Worm (Caenorhabditis elegans) whole organism, young adult: ENCODE results near the gene mog-5.

Experiments used
- B0035.1 ChIP-seq: sonication (generic microtip); optimal IDR thresholded peaks from 2 replicates; lab custom pipeline; 2016; ENCODE audit warnings: missing genetic modification characterization, mild to moderate bottlenecking, missing compliant biosample characterization, missing genotype, missing genetic modification reagents
- B0336.3 ChIP-seq: fragments of 200-800 bp; sonication (Bioruptor generic); IDR thresholded peaks from 2 replicates; pipeline ENCODE4 v1.3.6; 2022; ENCODE audit warnings: missing genetic modification characterization, missing compliant biosample characterization
- C17E4.6 ChIP-seq: fragments of 200-800 bp; sonication (Bioruptor generic); IDR thresholded peaks from 2 replicates; pipeline ENCODE4 v1.3.6; 2022; ENCODE audit warnings: missing genetic modification reagents, missing genetic modification characterization, missing compliant biosample characterization
- D2030.7 ChIP-seq: fragments of 200-800 bp; sonication (Bioruptor generic); IDR thresholded peaks from 2 replicates; pipeline ENCODE4 v1.3.6; 2022; ENCODE audit warnings: missing genetic modification reagents, missing genetic modification characterization, missing compliant biosample characterization
- F10E7.11 ChIP-seq: sonication (generic microtip); optimal IDR thresholded peaks from 2 replicates; lab custom pipeline; 2017; ENCODE audit warnings: mild to moderate bottlenecking, missing genetic modification characterization, moderate library complexity, missing compliant biosample characterization
- F23B12.7 ChIP-seq: sonication (generic microtip); optimal IDR thresholded peaks from 2 replicates; lab custom pipeline; 2017; ENCODE audit warnings: missing genetic modification characterization, mild to moderate bottlenecking, missing compliant biosample characterization, antibody characterized with exemption, moderate library complexity; ENCODE audit not compliant: insufficient read depth
- F33H1.4 ChIP-seq: fragments of 200-800 bp; sonication (Bioruptor generic); IDR thresholded peaks from 2 replicates; pipeline ENCODE4 v1.3.6; 2022; ENCODE audit warnings: missing genetic modification reagents, missing genetic modification characterization, missing compliant biosample characterization
- F55B11.4 ChIP-seq: sonication (generic microtip); optimal IDR thresholded peaks from 2 replicates; lab custom pipeline; 2016; ENCODE audit warnings: missing compliant biosample characterization, missing genetic modification characterization, borderline replicate concordance; ENCODE audit not compliant: insufficient read depth
- K11D2.4 ChIP-seq: fragments of 200-800 bp; sonication (Bioruptor generic); IDR thresholded peaks from 2 replicates; pipeline ENCODE4 v1.3.6; 2022; ENCODE audit warnings: missing genetic modification reagents, missing genetic modification characterization, missing compliant biosample characterization
- T26A5.8 ChIP-seq: sonication (generic microtip); optimal IDR thresholded peaks from 2 replicates; lab custom pipeline; 2016; ENCODE audit warnings: missing genetic modification characterization, missing compliant biosample characterization
- Y67H2A.10 ChIP-seq: fragments of 200-800 bp; sonication (Bioruptor generic); conservative IDR thresholded peaks from 2 replicates; pipeline ENCODE4 v1.3.6; 2022; ENCODE audit warnings: missing genetic modification reagents, missing genetic modification characterization, missing compliant biosample characterization
- Y79H2A.3 ChIP-seq: fragments of 200-800 bp; sonication (Bioruptor generic); conservative IDR thresholded peaks from 2 replicates; pipeline ENCODE4 v1.3.6; 2022; ENCODE audit warnings: missing genetic modification reagents, missing genetic modification characterization, missing compliant biosample characterization
- atf-7 ChIP-seq: sonication (generic microtip); optimal IDR thresholded peaks from 2 replicates; lab custom pipeline; 2017; ENCODE audit warnings: mild to moderate bottlenecking, missing genetic modification characterization, missing compliant biosample characterization
- athp-1 ChIP-seq: sonication (generic microtip); optimal IDR thresholded peaks from 2 replicates; lab custom pipeline; 2017; ENCODE audit warnings: mild to moderate bottlenecking, missing genetic modification characterization, missing compliant biosample characterization
- bed-2 ChIP-seq: fragments of 200-800 bp; sonication (Bioruptor generic); IDR thresholded peaks from 2 replicates; pipeline ENCODE4 v1.3.6; 2022; ENCODE audit warnings: missing genetic modification reagents, missing genetic modification characterization, missing compliant biosample characterization
- cebp-2 ChIP-seq: fragments of 200-800 bp; sonication (Bioruptor generic); IDR thresholded peaks from 2 replicates; pipeline ENCODE4 v1.3.6; 2022; ENCODE audit warnings: missing genetic modification characterization, missing compliant biosample characterization
- ceh-100 ChIP-seq: fragments of 200-800 bp; sonication (Bioruptor generic); IDR thresholded peaks from 2 replicates; pipeline ENCODE4 v1.3.6; 2022; ENCODE audit warnings: missing genetic modification reagents, missing genetic modification characterization, missing compliant biosample characterization
- ceh-40 ChIP-seq: fragments of 200-800 bp; sonication (Bioruptor generic); IDR thresholded peaks from 2 replicates; pipeline ENCODE4 v1.3.6; 2022; ENCODE audit warnings: missing genetic modification characterization, missing compliant biosample characterization
- chd-7 ChIP-seq: sonication (generic microtip); optimal IDR thresholded peaks from 2 replicates; lab custom pipeline; 2016; ENCODE audit warnings: mild to moderate bottlenecking, missing genetic modification characterization, moderate library complexity, missing compliant biosample characterization
- dpl-1 ChIP-seq: fragments of 150-350 bp; optimal IDR thresholded peaks from 2 replicates; lab custom pipeline; 2014; ENCODE audit warnings: missing biosample characterization, missing genetic modification reagents, missing genetic modification characterization
- efl-1 ChIP-seq: fragments of 150-350 bp; optimal IDR thresholded peaks from 2 replicates; lab custom pipeline; 2014; ENCODE audit warnings: missing biosample characterization, missing genetic modification reagents, missing genetic modification characterization
- ekl-4 ChIP-seq: fragments of 200-800 bp; sonication (Bioruptor generic); IDR thresholded peaks from 2 replicates; pipeline ENCODE4 v1.3.6; 2022; ENCODE audit warnings: missing genetic modification reagents, missing genetic modification characterization, missing compliant biosample characterization
- gei-17 ChIP-seq: fragments of 200-800 bp; sonication (Bioruptor generic); optimal IDR thresholded peaks from 2 replicates; lab custom pipeline; 2018; ENCODE audit warnings: mild to moderate bottlenecking, missing genetic modification characterization, missing compliant biosample characterization
- hmg-20 ChIP-seq: fragments of 200-800 bp; sonication (Bioruptor generic); IDR thresholded peaks from 2 replicates; pipeline ENCODE4 v1.3.6; 2022; ENCODE audit warnings: missing genetic modification reagents, missing genetic modification characterization, missing compliant biosample characterization
- lag-1 ChIP-seq: fragments of 200-800 bp; sonication (Bioruptor generic); IDR thresholded peaks from 2 replicates; pipeline ENCODE4 v1.3.6; 2022; ENCODE audit warnings: missing genetic modification reagents, missing genetic modification characterization, missing compliant biosample characterization
- let-607 ChIP-seq, 2 experiments: fragments of 200-800 bp in 1 of 2; sonication (Bioruptor generic) in 1 of 2; sonication (generic microtip) in 1 of 2; optimal IDR thresholded peaks; 2 replicates each; lab custom pipeline; 2016 to 2018; ENCODE audit warnings: mild to moderate bottlenecking in 2 of 2, missing compliant biosample characterization in 2 of 2, missing genetic modification characterization in 2 of 2, moderate library complexity in 2 of 2, missing genotype in 1 of 2
- lin-35 ChIP-seq, 3 experiments: fragments of 150-350 bp in 2 of 3; sonication (generic microtip) in 1 of 3; optimal IDR thresholded peaks; 2 replicates each; lab custom pipeline; 2014 to 2018; ENCODE audit warnings: missing biosample characterization in 3 of 3, missing genetic modification characterization in 3 of 3, missing genetic modification reagents in 3 of 3
- lir-1 ChIP-seq: fragments of 200-800 bp; sonication (Bioruptor generic); conservative IDR thresholded peaks from 2 replicates; pipeline ENCODE4 v1.3.6; 2022; ENCODE audit warnings: missing genetic modification reagents, missing genetic modification characterization, missing compliant biosample characterization
- lsy-27 ChIP-seq: sonication (generic microtip); optimal IDR thresholded peaks from 2 replicates; lab custom pipeline; 2017; ENCODE audit warnings: missing genetic modification characterization, mild to moderate bottlenecking, missing compliant biosample characterization, antibody characterized with exemption, missing genotype, borderline replicate concordance; ENCODE audit not compliant: insufficient read depth
- madf-10 ChIP-seq: sonication (generic microtip); optimal IDR thresholded peaks from 2 replicates; lab custom pipeline; 2016; ENCODE audit warnings: mild to moderate bottlenecking, missing genetic modification characterization, missing compliant biosample characterization
- madf-6 ChIP-seq: fragments of 200-800 bp; sonication (Bioruptor generic); IDR thresholded peaks from 2 replicates; pipeline ENCODE4 v1.3.6; 2022; ENCODE audit warnings: missing genetic modification reagents, missing genetic modification characterization, missing compliant biosample characterization
- nfya-1 ChIP-seq: sonication (generic microtip); optimal IDR thresholded peaks from 2 replicates; lab custom pipeline; 2017; ENCODE audit warnings: antibody characterized with exemption, missing compliant biosample characterization, missing genetic modification characterization, borderline replicate concordance; ENCODE audit not compliant: insufficient read depth
- nfya-2 ChIP-seq: fragments of 200-800 bp; sonication (Bioruptor generic); IDR thresholded peaks from 2 replicates; pipeline ENCODE4 v1.3.6; 2022; ENCODE audit warnings: missing genetic modification reagents, missing genetic modification characterization, missing compliant biosample characterization
- nfyb-1 ChIP-seq: fragments of 200-800 bp; sonication (Bioruptor generic); IDR thresholded peaks from 2 replicates; pipeline ENCODE4 v1.3.6; 2022; ENCODE audit warnings: missing genetic modification reagents, missing genetic modification characterization, missing compliant biosample characterization
- nhr-80 ChIP-seq: sonication (generic microtip); optimal IDR thresholded peaks from 2 replicates; lab custom pipeline; 2016; ENCODE audit warnings: missing genetic modification characterization, missing compliant biosample characterization
- nhr-90 ChIP-seq: sonication (generic microtip); optimal IDR thresholded peaks from 2 replicates; lab custom pipeline; 2016; ENCODE audit warnings: missing genotype, mild to moderate bottlenecking, missing genetic modification characterization, missing compliant biosample characterization
- pha-4 ChIP-seq: fragments of 150-350 bp; sonication (generic microtip); optimal IDR thresholded peaks from 2 replicates; lab custom pipeline; 2014; ENCODE audit warnings: missing biosample characterization, missing genetic modification reagents, missing genetic modification characterization
- rcor-1 ChIP-seq: fragments of 200-800 bp; sonication (Bioruptor generic); IDR thresholded peaks from 2 replicates; pipeline ENCODE4 v1.3.6; 2022; ENCODE audit warnings: missing genetic modification reagents, missing genetic modification characterization, missing compliant biosample characterization
- rec-8 ChIP-seq, 2 experiments: sonication (generic microtip); optimal IDR thresholded peaks; 2 replicates each; lab custom pipeline; 2016; ENCODE audit warnings: mild to moderate bottlenecking in 2 of 2, missing genetic modification characterization in 2 of 2, missing genetic modification reagents in 2 of 2, missing genotype in 2 of 2, missing biosample characterization in 1 of 2, missing compliant biosample characterization in 1 of 2, moderate library complexity in 1 of 2
- rpc-1 ChIP-seq, 2 experiments: fragments of 150-350 bp in 1 of 2; sonication (generic microtip) in 1 of 2; optimal IDR thresholded peaks; 2 replicates each; lab custom pipeline; 2014 to 2018; ENCODE audit warnings: missing biosample characterization in 1 of 2, missing genetic modification characterization in 1 of 2, missing genetic modification reagents in 1 of 2, missing genotype in 1 of 2
- sea-2 ChIP-seq: fragments of 200-800 bp; sonication (Bioruptor generic); IDR thresholded peaks from 2 replicates; pipeline ENCODE4 v1.3.6; 2022; ENCODE audit warnings: missing genetic modification characterization, missing compliant biosample characterization
- somi-1 ChIP-seq: fragments of 200-800 bp; sonication (Bioruptor generic); optimal IDR thresholded peaks from 2 replicates; lab custom pipeline; 2018; ENCODE audit warnings: mild to moderate bottlenecking, missing genetic modification characterization, missing compliant biosample characterization
- tlf-1 ChIP-seq: fragments of 200-800 bp; sonication (Bioruptor generic); optimal IDR thresholded peaks from 2 replicates; lab custom pipeline; 2018; ENCODE audit warnings: mild to moderate bottlenecking, missing genetic modification characterization, missing compliant biosample characterization
- unc-62 ChIP-seq: fragments of 150-350 bp; optimal IDR thresholded peaks from 2 replicates; lab custom pipeline; 2014; ENCODE audit warnings: missing biosample characterization, missing genetic modification reagents, missing genetic modification characterization
- zfh-2 ChIP-seq: fragments of 200-800 bp; sonication (Bioruptor generic); conservative IDR thresholded peaks from 2 replicates; pipeline ENCODE4 v1.3.6; 2022; ENCODE audit warnings: missing genetic modification reagents, missing genetic modification characterization, missing compliant biosample characterization
- zim-3 ChIP-seq: sonication (generic microtip); optimal IDR thresholded peaks from 2 replicates; lab custom pipeline; 2017; ENCODE audit warnings: mild to moderate bottlenecking, missing genetic modification characterization, moderate library complexity, missing compliant biosample characterization
- ztf-26 ChIP-seq: sonication (generic microtip); optimal IDR thresholded peaks from 2 replicates; lab custom pipeline; 2017; ENCODE audit warnings: missing genetic modification characterization, missing compliant biosample characterization

mog-5 gene

ce11 chrII:5389831-5390323 is 9.5 kb upstream of the mog-5 start, which contains the start of gene ndx-6 (continued):
- TF ChIP-seq lag-1 (GFP tag; lab: Robert Waterston, UW), result no peak
- TF ChIP-seq lin-35 (GFP tag; optimal IDR thresholded peaks at IDR 0.05; lab: Kevin White, UChicago), result peak; percentile 63 to 96 (median 83)
- TF ChIP-seq F33H1.4, result peak; percentile 58
- TF ChIP-seq atf-7 (tag; lab: Kevin White, UChicago), result no peak
- no peak for TF ChIP-seq nfya-2 (GFP tag; lab: Robert Waterston, UW)
- peak; percentile 28 for TF ChIP-seq tlf-1 (GFP tag; lab: Kevin White, UChicago)
- TF ChIP-seq nfya-1, result no peak
- no peak for TF ChIP-seq C17E4.6 (GFP tag; lab: Robert Waterston, UW)
- TF ChIP-seq sea-2 (GFP tag; lab: Robert Waterston, UW), result no peak
- peak; percentile 38 for TF ChIP-seq athp-1 (tag; lab: Kevin White, UChicago)
- no peak for TF ChIP-seq gei-17 (GFP tag; lab: Kevin White, UChicago)
- peak; percentile 85 for TF ChIP-seq efl-1 (GFP tag; lab: Kevin White, UChicago)
- TF ChIP-seq ceh-100, result peak; percentile 60; the same call in 1 of the 2 replicates
- TF ChIP-seq ekl-4 (GFP tag; lab: Robert Waterston, UW), result 0 out of 2 replicates have a peak, but pooled peaks have one; percentile 64
- TF ChIP-seq F55B11.4 (tag; lab: Kevin White, UChicago), result no peak
- peak; percentile 92 for TF ChIP-seq dpl-1 (GFP tag; lab: Kevin White, UChicago)
- peak; percentile 79 for TF ChIP-seq rcor-1 (GFP tag; lab: Robert Waterston, UW)
- no peak for TF ChIP-seq cebp-2
- TF ChIP-seq chd-7 (tag; lab: Kevin White, UChicago), result no peak
- no peak for TF ChIP-seq unc-62 (GFP tag; lab: Kevin White, UChicago)
- TF ChIP-seq rpc-1 (optimal IDR thresholded peaks at IDR 0.05; lab: Kevin White, UChicago), result no peak
- no peak for TF ChIP-seq rpc-1 (tag; optimal IDR thresholded peaks at IDR 0.05; lab: Kevin White, UChicago)
- TF ChIP-seq lsy-27 (tag; lab: Kevin White, UChicago), result no peak
- TF ChIP-seq D2030.7 (GFP tag; lab: Robert Waterston, UW), result 0 out of 2 replicates have a peak, but pooled peaks have one; percentile 17
- no peak for TF ChIP-seq Y79H2A.3 (GFP tag; lab: Robert Waterston, UW)
- TF ChIP-seq B0035.1 (tag; lab: Kevin White, UChicago), result no peak
- no peak for TF ChIP-seq Y67H2A.10 (GFP tag; lab: Robert Waterston, UW)
- TF ChIP-seq rec-8 (tag; optimal IDR thresholded peaks at IDR 0.05; lab: Kevin White, UChicago), result no peak
- TF ChIP-seq bed-2 (GFP tag; lab: Robert Waterston, UW), result no peak
- TF ChIP-seq madf-10 (tag; lab: Kevin White, UChicago), result no peak
- peak in 1 of 2 experiments; percentile 52 for TF ChIP-seq let-607 (tag; optimal IDR thresholded peaks at IDR 0.05; lab: Kevin White, UChicago)
- TF ChIP-seq hmg-20 (GFP tag; lab: Robert Waterston, UW), result 0 out of 2 replicates have a peak, but pooled peaks have one; percentile 13
- peak; percentile 77; the same call in 1 of the 2 replicates for TF ChIP-seq nfyb-1 (GFP tag; lab: Robert Waterston, UW)
- peak; percentile 73 for TF ChIP-seq madf-6 (GFP tag; lab: Robert Waterston, UW)
- no peak for TF ChIP-seq lir-1 (GFP tag; lab: Robert Waterston, UW)
- no peak for TF ChIP-seq F23B12.7
- no peak for TF ChIP-seq somi-1
- TF ChIP-seq B0336.3 (GFP tag; lab: Robert Waterston, UW), result 0 out of 2 replicates have a peak, but pooled peaks have one; percentile 55
- no peak for TF ChIP-seq F10E7.11 (tag; lab: Kevin White, UChicago)
- TF ChIP-seq nhr-80 (tag; lab: Kevin White, UChicago), result peak; percentile 40
- TF ChIP-seq nhr-90 (tag; lab: Kevin White, UChicago), result no peak
- no peak for TF ChIP-seq ceh-40 (GFP tag; lab: Robert Waterston, UW)
- TF ChIP-seq pha-4 (tag; lab: Kevin White, UChicago), result peak; percentile 50
- no peak for TF ChIP-seq zim-3 (tag; lab: Kevin White, UChicago)
- TF ChIP-seq K11D2.4 (GFP tag; lab: Robert Waterston, UW), result peak; percentile 61; the same call in 1 of the 2 replicates
- no peak for TF ChIP-seq T26A5.8 (tag; lab: Kevin White, UChicago)
- no peak for TF ChIP-seq zfh-2 (GFP tag; lab: Robert Waterston, UW)
- peak; percentile 9 for TF ChIP-seq ztf-26 (tag; lab: Kevin White, UChicago)
